Fruit fly (Drosophila melanogaster) whole organism, prepupa: ENCODE data around the gene CG45011.

Source experiments
- Blimp-1 ChIP-seq: fragments of 200-800 bp; sonication (Bioruptor generic); optimal IDR thresholded peaks from 3 replicates; lab custom pipeline; 2017; ENCODE audit warnings: missing biosample characterization, missing genetic modification characterization, mild to moderate bottlenecking, moderate library complexity, missing genetic modification reagents
- CG10631 ChIP-seq: fragments of 200-800 bp; sonication (Bioruptor generic); optimal IDR thresholded peaks from 2 replicates; lab custom pipeline; 2016; ENCODE audit warnings: missing biosample characterization, missing genetic modification characterization
- CG10669 ChIP-seq: fragments of 200-800 bp; sonication (Bioruptor generic); optimal IDR thresholded peaks from 3 replicates; lab custom pipeline; 2018; ENCODE audit warnings: missing biosample characterization, mild to moderate bottlenecking, missing genetic modification characterization, moderate library complexity
- CG11294 ChIP-seq: fragments of 200-800 bp; sonication (Bioruptor generic); IDR thresholded peaks from 2 replicates; pipeline ENCODE4 v1.3.6; 2022; ENCODE audit warnings: missing biosample characterization, missing genetic modification characterization
- CG11902 ChIP-seq: fragments of 200-800 bp; sonication (Bioruptor generic); optimal IDR thresholded peaks from 3 replicates; lab custom pipeline; 2016; ENCODE audit warnings: missing biosample characterization, missing genetic modification characterization
- CG15336 ChIP-seq: fragments of 200-800 bp; sonication (Bioruptor generic); IDR thresholded peaks from 2 replicates; pipeline ENCODE4 v1.3.6; 2022; ENCODE audit warnings: missing biosample characterization, missing genetic modification characterization
- CG31627 ChIP-seq: fragments of 200-800 bp; sonication (Bioruptor generic); optimal IDR thresholded peaks from 3 replicates; lab custom pipeline; 2016; ENCODE audit warnings: missing biosample characterization, missing genetic modification characterization
- CG32006 ChIP-seq: fragments of 200-800 bp; sonication (Bioruptor generic); optimal IDR thresholded peaks from 3 replicates; lab custom pipeline; 2017; ENCODE audit warnings: missing biosample characterization, mild to moderate bottlenecking, missing genetic modification characterization
- CG4318 ChIP-seq: fragments of 200-800 bp; sonication (Bioruptor generic); optimal IDR thresholded peaks from 3 replicates; lab custom pipeline; 2017; ENCODE audit warnings: missing biosample characterization, mild to moderate bottlenecking, missing genetic modification characterization
- CG6276 ChIP-seq: fragments of 200-800 bp; sonication (Bioruptor generic); optimal IDR thresholded peaks from 2 replicates; lab custom pipeline; 2017; ENCODE audit warnings: missing biosample characterization, mild to moderate bottlenecking, missing genetic modification characterization
- CG6792 ChIP-seq: fragments of 200-800 bp; sonication (Bioruptor generic); optimal IDR thresholded peaks from 3 replicates; lab custom pipeline; 2016; ENCODE audit warnings: missing biosample characterization, missing genetic modification characterization
- CG6808 ChIP-seq: fragments of 200-800 bp; sonication (Bioruptor generic); optimal IDR thresholded peaks from 3 replicates; lab custom pipeline; 2017; ENCODE audit warnings: missing biosample characterization, missing genetic modification characterization, mild to moderate bottlenecking, moderate library complexity, missing genetic modification reagents
- CG6854 ChIP-seq: fragments of 200-800 bp; sonication (Bioruptor generic); optimal IDR thresholded peaks from 2 replicates; lab custom pipeline; 2017; ENCODE audit warnings: missing biosample characterization, mild to moderate bottlenecking, missing genetic modification characterization
- CG7368 ChIP-seq: fragments of 200-800 bp; sonication (Bioruptor generic); optimal IDR thresholded peaks from 3 replicates; lab custom pipeline; 2016; ENCODE audit warnings: missing biosample characterization, missing genetic modification characterization
- CG8119 ChIP-seq: fragments of 200-800 bp; sonication (Bioruptor generic); IDR thresholded peaks from 3 replicates; pipeline ENCODE4 v1.3.6; 2022; ENCODE audit warnings: missing biosample characterization, missing genetic modification characterization
- CG8319 ChIP-seq: fragments of 200-800 bp; sonication (Bioruptor generic); optimal IDR thresholded peaks from 3 replicates; lab custom pipeline; 2016; ENCODE audit warnings: missing biosample characterization, missing genetic modification characterization
- CG8632 ChIP-seq: fragments of 200-800 bp; sonication (Bioruptor generic); optimal IDR thresholded peaks from 3 replicates; lab custom pipeline; 2016; ENCODE audit warnings: missing biosample characterization, missing genetic modification characterization
- CG9139 ChIP-seq: fragments of 200-800 bp; sonication (Bioruptor generic); optimal IDR thresholded peaks from 3 replicates; lab custom pipeline; 2017; ENCODE audit warnings: missing biosample characterization, mild to moderate bottlenecking, missing genetic modification characterization
- Eip75B ChIP-seq: fragments of 200-800 bp; sonication (Bioruptor generic); optimal IDR thresholded peaks from 3 replicates; lab custom pipeline; 2016; ENCODE audit warnings: missing biosample characterization, missing genetic modification characterization
- Eip78C ChIP-seq: fragments of 200-800 bp; sonication (Bioruptor generic); peaks from one replicate; lab custom pipeline; 2016; ENCODE audit warnings: missing biosample characterization, missing genetic modification characterization
- Eip93F ChIP-seq: fragments of 200-800 bp; sonication (Bioruptor generic); optimal IDR thresholded peaks from 2 replicates; lab custom pipeline; 2016; ENCODE audit warnings: missing biosample characterization, mild to moderate bottlenecking, missing genetic modification characterization
- Ets21C ChIP-seq: fragments of 200-800 bp; sonication (Bioruptor generic); optimal IDR thresholded peaks from 3 replicates; lab custom pipeline; 2016; ENCODE audit warnings: missing biosample characterization, missing genetic modification characterization
- Ets96B ChIP-seq: fragments of 200-800 bp; optimal IDR thresholded peaks from 2 replicates; lab custom pipeline; 2019; ENCODE audit warnings: missing biosample characterization, mild to moderate bottlenecking, missing genetic modification characterization, moderate library complexity
- Gug ChIP-seq: fragments of 200-800 bp; sonication (Bioruptor generic); IDR thresholded peaks from 2 replicates; pipeline ENCODE4 v1.3.6; 2022; ENCODE audit warnings: missing biosample characterization, missing genetic modification characterization
- Hr38 ChIP-seq: sonication (Bioruptor generic); optimal IDR thresholded peaks from 2 replicates; lab custom pipeline; 2016; ENCODE audit warnings: missing biosample characterization, missing genetic modification characterization
- Hr39 ChIP-seq: fragments of 200-800 bp; sonication (Bioruptor generic); optimal IDR thresholded peaks from 2 replicates; lab custom pipeline; 2016; ENCODE audit warnings: missing biosample characterization, missing genetic modification characterization
- Lpt ChIP-seq: fragments of 200-800 bp; sonication (Bioruptor generic); optimal IDR thresholded peaks from 3 replicates; lab custom pipeline; 2016; ENCODE audit warnings: missing biosample characterization, missing genetic modification characterization
- OdsH ChIP-seq: fragments of 200-800 bp; sonication (Bioruptor generic); optimal IDR thresholded peaks from 3 replicates; lab custom pipeline; 2016; ENCODE audit warnings: missing biosample characterization, missing genetic modification characterization
- Sox14 ChIP-seq: fragments of 200-800 bp; sonication (Bioruptor generic); optimal IDR thresholded peaks from 3 replicates; lab custom pipeline; 2016; ENCODE audit warnings: missing biosample characterization, missing genetic modification characterization
- acj6 ChIP-seq: fragments of 200-800 bp; sonication (Bioruptor generic); optimal IDR thresholded peaks from 3 replicates; lab custom pipeline; 2016; ENCODE audit warnings: missing biosample characterization, missing genetic modification characterization
- cyc ChIP-seq: fragments of 200-800 bp; sonication (Bioruptor generic); optimal IDR thresholded peaks from 3 replicates; lab custom pipeline; 2016; ENCODE audit warnings: missing biosample characterization, missing genetic modification characterization
- dac ChIP-seq: fragments of 200-800 bp; sonication (Bioruptor generic); optimal IDR thresholded peaks from 2 replicates; lab custom pipeline; 2017; ENCODE audit warnings: missing biosample characterization, mild to moderate bottlenecking, missing genetic modification characterization
- esn ChIP-seq: fragments of 200-800 bp; sonication (Bioruptor generic); optimal IDR thresholded peaks from 2 replicates; lab custom pipeline; 2016; ENCODE audit warnings: missing biosample characterization, mild to moderate bottlenecking, missing genetic modification characterization, moderate library complexity
- fd85E ChIP-seq: fragments of 200-800 bp; sonication (Bioruptor generic); optimal IDR thresholded peaks from 3 replicates; lab custom pipeline; 2016; ENCODE audit warnings: missing biosample characterization, missing genetic modification characterization
- fkh ChIP-seq: fragments of 200-800 bp; sonication (Bioruptor generic); optimal IDR thresholded peaks from 3 replicates; lab custom pipeline; 2017; ENCODE audit warnings: missing biosample characterization, mild to moderate bottlenecking, missing genetic modification characterization, moderate library complexity
- lz ChIP-seq: fragments of 200-800 bp; sonication (Bioruptor generic); optimal IDR thresholded peaks from 3 replicates; lab custom pipeline; 2016; ENCODE audit warnings: missing biosample characterization, missing genetic modification characterization
- net ChIP-seq: fragments of 200-800 bp; sonication (Bioruptor generic); optimal IDR thresholded peaks from 3 replicates; lab custom pipeline; 2016; ENCODE audit warnings: missing biosample characterization, missing genetic modification characterization
- salr ChIP-seq, 2 experiments: fragments of 200-800 bp; sonication (Bioruptor generic); optimal IDR thresholded peaks; 3 replicates each; lab custom pipeline; 2016 to 2018; ENCODE audit warnings: missing biosample characterization in 2 of 2, missing genetic modification characterization in 2 of 2, mild to moderate bottlenecking in 1 of 2
- spab ChIP-seq: fragments of 200-800 bp; sonication (Bioruptor generic); optimal IDR thresholded peaks from 2 replicates; lab custom pipeline; 2017; ENCODE audit warnings: missing biosample characterization, mild to moderate bottlenecking, missing genetic modification characterization, missing genetic modification reagents
- topi ChIP-seq: fragments of 200-800 bp; sonication (Bioruptor generic); optimal IDR thresholded peaks from 3 replicates; lab custom pipeline; 2016; ENCODE audit warnings: missing biosample characterization, missing genetic modification characterization
- vri ChIP-seq: fragments of 200-800 bp; sonication (Bioruptor generic); optimal IDR thresholded peaks from 3 replicates; lab custom pipeline; 2016; ENCODE audit warnings: missing biosample characterization, mild to moderate bottlenecking, missing genetic modification characterization

The CG45011 gene

DNA sequence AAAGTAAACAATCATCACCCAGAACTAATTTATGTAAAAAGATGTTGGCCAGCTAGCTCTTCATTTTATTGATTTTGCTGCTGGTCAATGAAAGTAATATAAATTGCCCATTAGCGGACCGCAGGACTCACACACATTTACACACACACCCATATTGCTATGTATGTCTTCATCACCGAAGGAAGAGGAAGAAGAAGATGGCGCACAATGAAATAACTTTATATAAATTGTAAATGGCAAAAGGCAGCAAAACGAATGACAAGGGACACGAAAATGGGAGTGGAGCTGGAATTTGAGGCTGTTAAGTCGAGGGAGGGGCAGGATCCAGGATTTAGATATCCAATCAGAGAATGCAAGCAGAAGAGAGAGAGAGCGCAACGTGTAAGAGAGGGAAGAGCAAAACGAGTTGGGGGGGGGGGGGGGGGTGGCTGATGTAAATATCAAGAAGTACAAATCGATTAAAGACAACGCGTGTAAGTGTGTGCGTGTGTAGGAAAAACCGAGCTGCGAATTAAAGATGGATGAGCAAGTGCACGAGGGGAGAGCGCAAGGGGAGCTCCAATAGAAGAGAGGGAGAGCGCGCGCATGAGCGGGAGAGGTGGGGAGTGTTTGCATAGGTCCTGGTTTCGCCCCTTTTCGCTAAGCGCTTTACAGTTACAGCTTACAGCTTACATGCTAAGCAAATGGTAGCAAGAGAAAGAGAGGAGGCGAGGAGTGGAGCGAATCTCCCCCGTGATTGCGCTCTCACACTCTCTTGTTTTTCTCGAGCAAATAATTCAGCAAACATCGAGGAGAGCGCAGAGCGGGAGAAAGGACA is 29.4 kb upstream of the CG45011 start (continued):
- TF ChIP-seq lz (GFP tag; lab: Kevin White, UChicago) (no peak), Ets96B (tag; lab: Kevin White, UChicago) (no peak), CG6854 (GFP tag; lab: Kevin White, UChicago) (no peak), OdsH (GFP tag; lab: Kevin White, UChicago) (no peak), spab (GFP tag; lab: Kevin White, UChicago) (no peak), dac (GFP tag; lab: Kevin White, UChicago) (no peak), net (GFP tag; lab: Kevin White, UChicago) (no peak)

DNA sequence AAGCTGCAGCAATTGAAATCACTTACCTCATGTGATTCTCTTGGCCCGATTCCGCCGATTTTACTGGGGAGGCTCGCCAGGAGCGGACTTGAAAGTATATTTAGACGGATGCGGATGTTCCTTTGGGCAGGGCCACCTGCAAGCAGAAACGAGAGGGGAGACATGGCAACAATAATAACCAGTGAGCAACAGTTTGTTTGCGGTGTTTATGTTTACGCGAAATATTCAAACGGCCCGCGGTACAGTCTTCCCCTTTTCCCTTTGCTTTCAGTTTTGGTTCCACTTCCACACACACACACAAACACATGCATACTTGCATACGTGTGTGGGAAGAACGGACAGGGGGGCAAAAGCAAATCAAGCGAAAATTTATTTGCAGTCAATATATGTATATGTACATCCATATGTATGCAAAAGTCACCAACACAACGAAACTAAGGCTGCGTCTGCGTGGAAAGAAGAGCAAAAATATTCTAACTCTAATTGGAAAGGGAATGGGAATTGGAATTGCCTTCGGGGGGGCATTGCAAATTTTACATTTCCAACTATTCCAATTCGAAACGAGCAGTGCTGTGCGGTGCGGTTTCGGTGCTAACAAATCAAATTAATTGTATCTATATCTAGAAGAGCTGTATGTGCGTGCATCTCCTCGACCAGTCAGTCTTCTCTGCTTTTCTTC is 27.7 kb upstream of the CG45011 start:
- TF ChIP-seq salr (GFP tag; optimal IDR thresholded peaks at IDR 0.05; lab: Kevin White, UChicago): no peak
- no peak for TF ChIP-seq CG9139
- peak; percentile 41 for TF ChIP-seq vri (GFP tag; lab: Kevin White, UChicago)
- no peak for TF ChIP-seq Eip75B (GFP tag; lab: Kevin White, UChicago)
- TF ChIP-seq CG11902: peak; percentile 42
- TF ChIP-seq Ets21C (GFP tag; lab: Kevin White, UChicago): no peak
- TF ChIP-seq fkh (GFP tag; lab: Kevin White, UChicago): peak; percentile 27
- TF ChIP-seq esn: peak; percentile 11
- TF ChIP-seq CG7368: no peak
- no peak for TF ChIP-seq Hr39 (GFP tag; lab: Kevin White, UChicago)
- TF ChIP-seq CG6276 (GFP tag; lab: Kevin White, UChicago): no peak
- TF ChIP-seq Sox14: no peak
- no peak for TF ChIP-seq Eip93F (GFP tag; lab: Kevin White, UChicago)
- TF ChIP-seq Lpt (GFP tag; lab: Kevin White, UChicago): peak; percentile 1
- TF ChIP-seq Eip78C (GFP tag; lab: Kevin White, UChicago): peak; percentile 48
- TF ChIP-seq, all 60 proteins: peak for 6

DNA sequence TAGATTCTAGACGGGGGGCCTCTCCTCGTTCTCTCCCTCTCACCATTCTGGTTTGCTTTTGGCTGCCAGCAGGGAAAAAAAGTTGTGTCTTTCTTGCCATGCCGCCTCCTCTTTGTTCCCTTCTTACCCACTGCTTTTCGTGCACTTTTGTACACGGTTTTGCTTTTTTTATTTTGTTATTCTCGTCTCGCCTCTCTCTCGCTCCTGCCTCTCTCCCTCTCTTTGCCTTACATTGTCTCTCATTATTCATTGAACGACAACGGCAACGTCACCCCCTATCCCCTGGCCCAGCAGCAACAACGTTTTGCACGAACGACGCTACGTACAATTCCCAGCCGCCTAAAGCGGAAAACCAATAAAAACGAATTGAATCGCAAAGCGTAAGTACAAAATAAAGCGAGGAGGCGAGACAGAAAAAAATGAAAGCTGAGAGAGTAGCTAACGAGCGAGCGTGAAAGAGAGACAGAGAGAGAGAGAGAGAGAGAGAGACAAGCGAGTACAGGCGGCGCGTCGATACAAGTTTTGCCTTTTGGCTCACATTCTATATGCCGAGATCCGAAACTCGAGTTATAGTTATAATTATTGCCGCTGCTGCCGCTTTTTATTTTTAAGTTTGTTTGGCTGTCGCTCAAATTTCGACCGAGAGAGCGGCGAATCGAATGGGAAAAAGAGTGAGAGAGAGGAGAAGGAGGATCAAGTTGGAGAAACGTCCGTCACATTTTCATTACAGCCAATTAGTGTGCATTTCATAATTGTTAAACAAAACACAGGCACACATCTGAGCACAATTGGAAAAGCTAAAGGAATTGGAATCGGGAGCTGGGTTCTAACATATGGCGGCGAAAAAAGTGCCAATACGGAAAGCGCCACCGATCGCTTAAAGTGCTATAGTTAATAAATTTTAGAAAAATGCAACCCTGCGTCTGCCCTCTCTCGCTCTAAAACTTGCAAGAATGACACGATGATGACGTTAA is 26.9 kb upstream of the CG45011 start:
- no peak for TF ChIP-seq CG8319 (GFP tag; lab: Kevin White, UChicago)
- TF ChIP-seq acj6 (GFP tag; lab: Kevin White, UChicago): no peak
- TF ChIP-seq CG6808 (GFP tag; lab: Kevin White, UChicago): peak; percentile 84
- no peak for TF ChIP-seq CG11902
- no peak for TF ChIP-seq CG31627
- peak; percentile 60 for TF ChIP-seq CG8632 (GFP tag; lab: Kevin White, UChicago)
- TF ChIP-seq CG6792 (GFP tag; lab: Kevin White, UChicago): peak; percentile 22
- peak; percentile 54 for TF ChIP-seq Gug
- peak; percentile 81 for TF ChIP-seq vri (GFP tag; lab: Kevin White, UChicago)
- peak; percentile 37 for TF ChIP-seq esn
- TF ChIP-seq CG15336 (GFP tag; lab: Robert Waterston, UW): peak; percentile 76
- TF ChIP-seq cyc (GFP tag; lab: Kevin White, UChicago): no peak
- TF ChIP-seq lz (GFP tag; lab: Kevin White, UChicago): peak; percentile 4
- TF ChIP-seq Sox14: peak; percentile 92
- TF ChIP-seq topi (GFP tag; lab: Kevin White, UChicago): no peak
- TF ChIP-seq CG11294 (GFP tag; lab: Robert Waterston, UW): peak; percentile 59
- TF ChIP-seq CG7368: peak; percentile 52
- peak; percentile 58 for TF ChIP-seq Eip75B (GFP tag; lab: Kevin White, UChicago)
- TF ChIP-seq CG10631 (GFP tag; lab: Kevin White, UChicago): peak; percentile 53
- peak; percentile 63 for TF ChIP-seq dac (GFP tag; lab: Kevin White, UChicago)
- TF ChIP-seq CG10669 (GFP tag; lab: Kevin White, UChicago): peak; percentile 71
- peak; percentile 78 for TF ChIP-seq Ets96B (tag; lab: Kevin White, UChicago)
- TF ChIP-seq Hr38: no peak
- TF ChIP-seq CG32006 (GFP tag; lab: Kevin White, UChicago): peak; percentile 73
- peak; percentile 21 for TF ChIP-seq CG4318 (GFP tag; lab: Kevin White, UChicago)
- TF ChIP-seq CG8119 (GFP tag; lab: Robert Waterston, UW): no peak; the same call in 1 of the 3 replicates
- TF ChIP-seq CG9139: peak; percentile 87
- TF ChIP-seq Blimp-1 (GFP tag; lab: Kevin White, UChicago): peak; percentile 56
- peak; percentile 85 for TF ChIP-seq CG6854 (GFP tag; lab: Kevin White, UChicago)
- TF ChIP-seq Lpt (GFP tag; lab: Kevin White, UChicago): peak; percentile 93
- TF ChIP-seq CG6276 (GFP tag; lab: Kevin White, UChicago): peak; percentile 80
- peak; percentile 12 for TF ChIP-seq fd85E (GFP tag; lab: Kevin White, UChicago)
